Worm (Caenorhabditis elegans) whole organism, young adult: ENCODE measurements around the gene Y38H6C.4.

Experiments
- B0019.2 ChIP-seq: fragments of 200-800 bp; sonication (Bioruptor generic); conservative IDR thresholded peaks from 2 replicates; pipeline ENCODE4 v1.3.6; 2022; ENCODE audit warnings: missing genetic modification reagents, missing genetic modification characterization, missing compliant biosample characterization
- B0336.3 ChIP-seq: fragments of 200-800 bp; sonication (Bioruptor generic); IDR thresholded peaks from 2 replicates; pipeline ENCODE4 v1.3.6; 2022; ENCODE audit warnings: missing genetic modification characterization, missing compliant biosample characterization
- C17E4.6 ChIP-seq: fragments of 200-800 bp; sonication (Bioruptor generic); IDR thresholded peaks from 2 replicates; pipeline ENCODE4 v1.3.6; 2022; ENCODE audit warnings: missing genetic modification reagents, missing genetic modification characterization, missing compliant biosample characterization
- D2030.7 ChIP-seq: fragments of 200-800 bp; sonication (Bioruptor generic); IDR thresholded peaks from 2 replicates; pipeline ENCODE4 v1.3.6; 2022; ENCODE audit warnings: missing genetic modification reagents, missing genetic modification characterization, missing compliant biosample characterization
- F33H1.4 ChIP-seq: fragments of 200-800 bp; sonication (Bioruptor generic); IDR thresholded peaks from 2 replicates; pipeline ENCODE4 v1.3.6; 2022; ENCODE audit warnings: missing genetic modification reagents, missing genetic modification characterization, missing compliant biosample characterization
- F39B2.1 ChIP-seq: fragments of 200-800 bp; sonication (Bioruptor generic); IDR thresholded peaks from 2 replicates; pipeline ENCODE4 v1.3.6; 2022; ENCODE audit warnings: missing genetic modification reagents, missing genetic modification characterization, missing compliant biosample characterization
- F52B5.7 ChIP-seq: sonication (generic microtip); optimal IDR thresholded peaks from 2 replicates; lab custom pipeline; 2016; ENCODE audit warnings: mild to moderate bottlenecking, missing genetic modification characterization, missing compliant biosample characterization
- F55B11.4 ChIP-seq: sonication (generic microtip); optimal IDR thresholded peaks from 2 replicates; lab custom pipeline; 2016; ENCODE audit warnings: missing compliant biosample characterization, missing genetic modification characterization, borderline replicate concordance; ENCODE audit not compliant: insufficient read depth
- Y53G8AR.9 ChIP-seq: fragments of 200-800 bp; sonication (Bioruptor generic); conservative IDR thresholded peaks from 2 replicates; pipeline ENCODE4 v1.3.6; 2022; ENCODE audit warnings: missing genetic modification reagents, missing genetic modification characterization, missing compliant biosample characterization
- aptf-3 ChIP-seq: fragments of 200-800 bp; sonication (Bioruptor generic); IDR thresholded peaks from 2 replicates; pipeline ENCODE4 v1.3.6; 2022; ENCODE audit warnings: missing genetic modification characterization, missing compliant biosample characterization
- attf-6 ChIP-seq: fragments of 200-800 bp; sonication (Bioruptor generic); IDR thresholded peaks from 2 replicates; pipeline ENCODE4 v1.3.6; 2022; ENCODE audit warnings: missing genetic modification reagents, missing genetic modification characterization, missing compliant biosample characterization
- cebp-1 ChIP-seq, 2 experiments: fragments of 200-800 bp in 1 of 2; sonication (Bioruptor generic) in 1 of 2; sonication (generic microtip) in 1 of 2; IDR thresholded peaks in 1 of 2; optimal IDR thresholded peaks in 1 of 2; 2 replicates each; pipeline versions ENCODE4 v1.3.6 to Lab custom; 2017 to 2022; ENCODE audit warnings: missing compliant biosample characterization in 2 of 2, missing genetic modification characterization in 2 of 2, mild to moderate bottlenecking in 1 of 2, missing genetic modification reagents in 1 of 2, moderate library complexity in 1 of 2
- ceh-40 ChIP-seq: fragments of 200-800 bp; sonication (Bioruptor generic); IDR thresholded peaks from 2 replicates; pipeline ENCODE4 v1.3.6; 2022; ENCODE audit warnings: missing genetic modification characterization, missing compliant biosample characterization
- dox-1 ChIP-seq: fragments of 200-800 bp; sonication (Bioruptor generic); IDR thresholded peaks from 2 replicates; pipeline ENCODE4 v1.3.6; 2022; ENCODE audit warnings: missing genetic modification reagents, missing genetic modification characterization, missing compliant biosample characterization
- dpff-1 ChIP-seq: sonication (generic microtip); optimal IDR thresholded peaks from 2 replicates; lab custom pipeline; 2017; ENCODE audit warnings: mild to moderate bottlenecking, missing genetic modification characterization, missing compliant biosample characterization
- egl-44 ChIP-seq: fragments of 200-800 bp; sonication (Bioruptor generic); IDR thresholded peaks from 2 replicates; pipeline ENCODE4 v1.3.6; 2022; ENCODE audit warnings: missing genetic modification reagents, missing genetic modification characterization, missing compliant biosample characterization
- ekl-4 ChIP-seq: fragments of 200-800 bp; sonication (Bioruptor generic); IDR thresholded peaks from 2 replicates; pipeline ENCODE4 v1.3.6; 2022; ENCODE audit warnings: missing genetic modification reagents, missing genetic modification characterization, missing compliant biosample characterization
- fkh-3 ChIP-seq: sonication (generic microtip); optimal IDR thresholded peaks from 2 replicates; lab custom pipeline; 2016; ENCODE audit warnings: mild to moderate bottlenecking, missing genetic modification characterization, missing compliant biosample characterization
- hmg-1.2 ChIP-seq: fragments of 200-800 bp; sonication (Bioruptor generic); IDR thresholded peaks from 2 replicates; pipeline ENCODE4 v1.3.6; 2022; ENCODE audit warnings: missing genetic modification reagents, missing genetic modification characterization, missing compliant biosample characterization
- hsf-1 ChIP-seq: fragments of 200-800 bp; sonication (Bioruptor generic); IDR thresholded peaks from 2 replicates; pipeline ENCODE4 v1.3.6; 2022; ENCODE audit warnings: missing genetic modification reagents, missing genetic modification characterization, missing compliant biosample characterization
- lin-26 ChIP-seq: fragments of 200-800 bp; sonication (Bioruptor generic); IDR thresholded peaks from 2 replicates; pipeline ENCODE4 v1.3.6; 2022; ENCODE audit warnings: missing genetic modification reagents, missing genetic modification characterization, missing compliant biosample characterization
- lin-54 ChIP-seq: fragments of 200-800 bp; sonication (Bioruptor generic); optimal IDR thresholded peaks from 2 replicates; lab custom pipeline; 2018; ENCODE audit warnings: mild to moderate bottlenecking, missing genetic modification characterization, missing compliant biosample characterization
- madf-3 ChIP-seq: fragments of 200-800 bp; sonication (Bioruptor generic); IDR thresholded peaks from 2 replicates; pipeline ENCODE4 v1.3.6; 2022; ENCODE audit warnings: missing genetic modification reagents, missing genetic modification characterization, missing compliant biosample characterization
- madf-6 ChIP-seq: fragments of 200-800 bp; sonication (Bioruptor generic); IDR thresholded peaks from 2 replicates; pipeline ENCODE4 v1.3.6; 2022; ENCODE audit warnings: missing genetic modification reagents, missing genetic modification characterization, missing compliant biosample characterization
- mcd-1 ChIP-seq: fragments of 200-800 bp; sonication (Bioruptor generic); IDR thresholded peaks from 2 replicates; pipeline ENCODE4 v1.3.6; 2022; ENCODE audit warnings: missing genetic modification reagents, missing genetic modification characterization, missing compliant biosample characterization
- nfya-1 ChIP-seq: sonication (generic microtip); optimal IDR thresholded peaks from 2 replicates; lab custom pipeline; 2017; ENCODE audit warnings: antibody characterized with exemption, missing compliant biosample characterization, missing genetic modification characterization, borderline replicate concordance; ENCODE audit not compliant: insufficient read depth
- nfyb-1 ChIP-seq: fragments of 200-800 bp; sonication (Bioruptor generic); IDR thresholded peaks from 2 replicates; pipeline ENCODE4 v1.3.6; 2022; ENCODE audit warnings: missing genetic modification reagents, missing genetic modification characterization, missing compliant biosample characterization
- pbrm-1 ChIP-seq: fragments of 200-800 bp; sonication (Bioruptor generic); IDR thresholded peaks from 2 replicates; pipeline ENCODE4 v1.3.6; 2022; ENCODE audit warnings: missing genetic modification reagents, missing genetic modification characterization, missing compliant biosample characterization
- pha-4 ChIP-seq: fragments of 150-350 bp; sonication (generic microtip); optimal IDR thresholded peaks from 2 replicates; lab custom pipeline; 2014; ENCODE audit warnings: missing biosample characterization, missing genetic modification reagents, missing genetic modification characterization
- rcor-1 ChIP-seq: fragments of 200-800 bp; sonication (Bioruptor generic); IDR thresholded peaks from 2 replicates; pipeline ENCODE4 v1.3.6; 2022; ENCODE audit warnings: missing genetic modification reagents, missing genetic modification characterization, missing compliant biosample characterization
- snpc-3.4 ChIP-seq: sonication (generic microtip); optimal IDR thresholded peaks from 2 replicates; lab custom pipeline; 2017; ENCODE audit warnings: missing genetic modification characterization, mild to moderate bottlenecking, missing compliant biosample characterization, antibody characterized with exemption, moderate library complexity, missing genotype, missing genetic modification reagents
- tlf-1 ChIP-seq: fragments of 200-800 bp; sonication (Bioruptor generic); optimal IDR thresholded peaks from 2 replicates; lab custom pipeline; 2018; ENCODE audit warnings: mild to moderate bottlenecking, missing genetic modification characterization, missing compliant biosample characterization
- ztf-18 ChIP-seq: sonication (generic microtip); optimal IDR thresholded peaks from 2 replicates; lab custom pipeline; 2016; ENCODE audit warnings: missing genotype, mild to moderate bottlenecking, missing genetic modification characterization, missing compliant biosample characterization
- ztf-25 ChIP-seq: fragments of 200-800 bp; sonication (Bioruptor generic); IDR thresholded peaks from 2 replicates; pipeline ENCODE4 v1.3.6; 2022; ENCODE audit warnings: missing genetic modification reagents, missing genetic modification characterization, missing compliant biosample characterization
- ztf-28 ChIP-seq: fragments of 200-800 bp; sonication (Bioruptor generic); IDR thresholded peaks from 2 replicates; pipeline ENCODE4 v1.3.6; 2022; ENCODE audit warnings: missing genetic modification reagents, missing genetic modification characterization, missing compliant biosample characterization

The Y38H6C.4 gene

ce11 chrV:20485285-20485684, 19.6 kb downstream of the Y38H6C.4 start, which contains the start of gene dhcr-7 (continued):
- TF ChIP-seq ztf-28 (no peak), snpc-3.4 (tag; lab: Kevin White, UChicago) (no peak)

- no peak for TF ChIP-seq tlf-1 (GFP tag; lab: Kevin White, UChicago)
- peak; percentile 23; the same call in 1 of the 2 replicates for TF ChIP-seq C17E4.6 (GFP tag; lab: Robert Waterston, UW)
- peak; percentile 59; the same call in 1 of the 2 replicates for TF ChIP-seq pbrm-1
- peak; percentile 87 for TF ChIP-seq madf-3
- no peak for TF ChIP-seq ztf-18 (tag; lab: Kevin White, UChicago)
- no peak for TF ChIP-seq F55B11.4 (tag; lab: Kevin White, UChicago)
- TF ChIP-seq hsf-1: 0 out of 2 replicates have a peak, but pooled peaks have one; percentile 41
- TF ChIP-seq mcd-1 (GFP tag; lab: Robert Waterston, UW): peak; percentile 46; the same call in 1 of the 2 replicates
- TF ChIP-seq F33H1.4 (GFP tag; lab: Robert Waterston, UW): peak; percentile 43
- peak; percentile 30; the same call in 1 of the 2 replicates for TF ChIP-seq D2030.7 (GFP tag; lab: Robert Waterston, UW)
- peak; percentile 43 for TF ChIP-seq lin-54 (GFP tag; lab: Kevin White, UChicago)
- TF ChIP-seq pha-4 (tag; lab: Kevin White, UChicago): no peak
- no peak for TF ChIP-seq F52B5.7 (tag; lab: Kevin White, UChicago)
- 0 out of 2 replicates have a peak, but pooled peaks have one; percentile 7 for TF ChIP-seq dox-1 (GFP tag; lab: Robert Waterston, UW)
- peak; percentile 13; the same call in 1 of the 2 replicates for TF ChIP-seq F39B2.1
- TF ChIP-seq fkh-3 (tag; lab: Kevin White, UChicago): no peak
- TF ChIP-seq lin-26: peak; percentile 51
- TF ChIP-seq B0019.2: 0 out of 2 replicates have a peak, but pooled peaks have one; percentile 11
- TF ChIP-seq B0336.3 (GFP tag; lab: Robert Waterston, UW): peak; percentile 66
- TF ChIP-seq nfya-1: no peak
- TF ChIP-seq attf-6 (GFP tag; lab: Robert Waterston, UW): peak; percentile 80
- TF ChIP-seq madf-6: peak; percentile 74
- peak; percentile 69 for TF ChIP-seq rcor-1 (GFP tag; lab: Robert Waterston, UW)
- no peak for TF ChIP-seq cebp-1 (GFP tag; IDR thresholded peaks at IDR 0.05; lab: Robert Waterston, UW)
- TF ChIP-seq cebp-1 (tag; optimal IDR thresholded peaks at IDR 0.05; lab: Kevin White, UChicago): peak; percentile 4
- TF ChIP-seq ceh-40: peak; percentile 52; the same call in 1 of the 2 replicates
- peak; percentile 89; the same call in 1 of the 2 replicates for TF ChIP-seq aptf-3
- TF ChIP-seq ztf-25: no peak
- TF ChIP-seq dpff-1: no peak
- peak; percentile 83 for TF ChIP-seq ekl-4 (GFP tag; lab: Robert Waterston, UW)
- TF ChIP-seq Y53G8AR.9 (GFP tag; lab: Robert Waterston, UW): peak; percentile 84
- no peak for TF ChIP-seq nfyb-1
- peak; percentile 66; the same call in 1 of the 2 replicates for TF ChIP-seq egl-44 (GFP tag; lab: Robert Waterston, UW)
- TF ChIP-seq hmg-1.2 (GFP tag; lab: Robert Waterston, UW): peak; percentile 33; the same call in 1 of the 2 replicates
These were observed 24.1 kb downstream of the Y38H6C.4 start for ce11 chrV:20480790-20481189.

ce11 chrV:20480227-20480626, 24.7 kb downstream of the Y38H6C.4 start:
- peak; percentile 50 for TF ChIP-seq madf-6
